Worm (Caenorhabditis elegans) whole organism, L4/young adult: ENCODE measurements around the gene AC3.5.
"Not testable (repeated sequence)": the region's sequence is repeated elsewhere in the genome, so short reads cannot be mapped to it uniquely, and the experiment has no call there.

ENCODE experiments used
- W03F9.2 ChIP-seq: fragments of 150-350 bp; optimal IDR thresholded peaks from 2 replicates; lab custom pipeline; 2014; ENCODE audit warnings: missing biosample characterization, missing genetic modification characterization
- dao-5 ChIP-seq: sonication (generic microtip); optimal IDR thresholded peaks from 2 replicates; lab custom pipeline; 2016; ENCODE audit warnings: missing genotype, missing genetic modification characterization, moderate library complexity, missing compliant biosample characterization
- him-1 ChIP-seq: sonication (generic microtip); optimal IDR thresholded peaks from 2 replicates; lab custom pipeline; 2016; ENCODE audit warnings: missing genotype, missing genetic modification reagents, missing genetic modification characterization, missing compliant biosample characterization

AC3.5 gene

DNA sequence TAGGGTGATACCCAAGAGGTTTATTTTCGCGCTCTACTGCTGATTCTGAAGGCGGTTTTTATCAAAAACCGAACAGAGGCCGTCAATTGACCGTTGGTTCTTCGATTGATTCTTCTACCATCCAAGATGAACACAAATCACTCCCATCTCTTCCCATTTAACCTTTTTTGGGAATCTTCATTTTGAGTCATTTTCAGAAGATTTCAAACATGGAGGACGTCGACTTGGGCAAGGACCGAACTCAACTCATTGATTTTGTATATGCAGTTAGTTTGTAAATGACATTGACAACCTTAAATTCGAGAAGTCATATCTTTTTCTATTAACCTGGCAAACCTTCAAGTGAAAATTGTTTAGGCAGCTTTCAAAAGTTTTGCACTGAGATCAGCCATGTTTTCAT lies at the start of gene AC3.5:
TSS of gene AC3.5 (plus strand) at position 210 of the 400 bp plus-strand sequence.
- no peak for TF ChIP-seq W03F9.2 (tag; lab: Kevin White, UChicago)
- TF ChIP-seq dao-5 (tag; lab: Kevin White, UChicago): no peak
- no peak for TF ChIP-seq him-1 (tag; lab: Kevin White, UChicago)

DNA sequence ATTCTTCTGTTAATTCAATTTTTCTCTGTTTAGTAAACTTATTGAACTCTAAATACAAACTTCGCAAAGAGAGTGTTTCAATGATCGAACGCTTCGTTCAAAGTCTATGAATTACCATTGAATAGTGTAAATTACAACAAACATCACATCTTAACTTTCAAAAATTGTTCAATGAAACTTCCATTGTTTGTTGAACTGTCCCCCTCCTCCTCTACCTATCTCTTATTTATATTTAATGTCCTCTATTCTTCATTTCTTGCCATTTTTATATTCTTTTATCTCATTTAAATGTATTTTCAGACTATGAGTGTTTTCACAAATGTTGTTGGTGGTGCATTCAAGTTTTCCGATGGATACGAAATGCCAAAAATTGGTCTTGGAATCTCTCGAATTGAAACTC lies 49.1 kb upstream of the AC3.5 start, which contains the start of gene K07C5.2:
TSS of gene K07C5.2 (plus strand) at position 301 of the 400 bp plus-strand sequence.
- TF ChIP-seq him-1 (tag; lab: Kevin White, UChicago): no peak
- no peak for TF ChIP-seq dao-5 (tag; lab: Kevin White, UChicago)
- TF ChIP-seq W03F9.2 (tag; lab: Kevin White, UChicago): no peak

DNA sequence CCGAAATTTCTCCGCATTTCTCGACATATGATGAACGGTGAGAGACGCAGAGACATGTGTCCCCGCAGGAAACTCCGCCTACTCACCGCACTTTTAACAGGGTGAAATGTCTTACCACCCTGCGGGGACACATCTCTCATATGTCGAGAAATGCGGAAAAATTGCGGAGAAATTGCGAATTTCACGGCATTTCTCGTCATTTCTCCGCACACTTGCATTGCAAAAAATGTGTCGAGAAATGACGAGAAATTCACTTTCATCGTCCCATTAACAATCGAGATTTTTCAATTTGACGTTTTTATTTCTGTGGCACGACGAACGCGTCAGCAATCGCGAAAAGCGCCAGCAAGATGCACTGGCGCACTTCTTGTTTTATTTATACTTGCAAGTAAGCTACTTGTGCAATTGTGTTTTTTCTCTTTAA lies 46.4 kb upstream of the AC3.5 start, which contains the start of gene K07C5.13:
TSS of gene K07C5.13 (plus strand) at position 151 of the 424 bp plus-strand sequence.
- TF ChIP-seq W03F9.2, dao-5, him-1 (tag; lab: Kevin White, UChicago): not testable (repeated sequence)

DNA sequence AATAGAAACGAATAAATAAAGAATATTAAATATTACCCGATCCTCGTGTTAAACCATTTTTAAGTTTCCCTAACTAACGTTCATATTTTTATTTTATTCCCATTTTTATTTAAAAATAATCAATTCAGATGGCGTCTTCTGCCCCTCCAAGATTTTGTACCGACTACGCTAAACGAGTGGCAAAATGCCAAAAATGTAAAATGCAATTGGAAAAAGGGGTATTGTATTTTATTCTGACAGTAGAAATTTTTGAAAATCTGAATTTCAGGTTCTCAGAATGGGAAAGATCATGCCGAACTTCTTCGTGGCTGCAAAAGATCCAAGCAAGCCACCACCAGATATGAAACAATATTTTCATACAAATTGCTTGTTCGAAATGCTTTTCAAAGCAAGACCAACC lies 45.4 kb upstream of the AC3.5 start, which contains the start of gene K07C5.3:
TSS of gene K07C5.3 (plus strand) at position 129 of the 400 bp plus-strand sequence.
- TF ChIP-seq him-1 (tag; lab: Kevin White, UChicago) (no peak), dao-5 (tag; lab: Kevin White, UChicago) (no peak), W03F9.2 (tag; lab: Kevin White, UChicago) (no peak)

DNA sequence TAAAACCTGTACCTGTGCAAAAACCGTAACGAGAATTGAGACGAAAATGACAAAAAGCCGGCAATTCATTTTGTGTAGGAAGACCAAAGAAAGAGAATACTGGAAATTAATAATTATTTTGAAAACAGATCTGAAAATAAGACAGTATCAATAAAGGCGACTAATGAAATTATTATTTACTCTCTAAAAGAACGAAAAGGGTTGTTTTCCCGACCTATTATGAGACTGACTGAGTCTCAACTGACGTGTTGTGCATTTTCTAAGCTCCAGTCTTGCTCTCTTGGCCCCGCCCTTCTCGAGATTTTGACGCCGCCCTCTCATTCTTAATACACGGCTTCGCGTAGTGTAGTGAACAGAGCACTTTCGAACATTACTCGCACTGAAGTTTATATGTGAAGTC lies 38.3 kb upstream of the AC3.5 start, which contains the start of gene K07C5.9:
TSS of gene K07C5.9 (minus strand) at position 101 of the 400 bp plus-strand sequence.
- no peak for TF ChIP-seq him-1 (tag; lab: Kevin White, UChicago)
- TF ChIP-seq dao-5 (tag; lab: Kevin White, UChicago): no peak
- TF ChIP-seq W03F9.2 (tag; lab: Kevin White, UChicago): no peak

DNA sequence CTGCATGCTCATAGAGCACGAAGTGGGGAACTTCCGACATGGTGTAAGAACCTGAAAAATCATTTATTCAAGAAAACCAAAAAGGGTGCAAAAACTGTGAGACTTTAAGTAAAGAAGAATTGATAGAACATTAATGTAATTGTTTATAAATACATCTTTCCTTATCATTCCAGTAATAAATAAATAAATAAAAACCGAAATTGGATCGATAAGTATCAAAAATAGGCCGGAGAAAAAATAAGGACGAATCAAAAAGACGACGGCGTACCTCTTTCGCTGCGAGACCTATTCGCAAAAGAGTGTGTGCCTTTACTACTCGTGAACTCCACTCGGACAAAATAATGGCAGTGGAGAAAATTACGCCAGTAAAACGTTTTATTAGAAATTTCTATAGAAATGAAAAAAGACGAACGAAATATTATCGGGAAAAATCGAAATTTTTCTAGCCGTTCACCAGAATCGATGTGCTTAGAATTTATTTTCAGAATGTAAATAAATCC lies 35.3 kb upstream of the AC3.5 start, which contains the start of gene nol-56:
TSS of gene nol-56 (minus strand) at position 51 of the 500 bp plus-strand sequence.
- TF ChIP-seq W03F9.2 (tag; lab: Kevin White, UChicago): peak; percentile 93
- TF ChIP-seq dao-5 (tag; lab: Kevin White, UChicago): no peak
- TF ChIP-seq him-1 (tag; lab: Kevin White, UChicago): peak; percentile 28

DNA sequence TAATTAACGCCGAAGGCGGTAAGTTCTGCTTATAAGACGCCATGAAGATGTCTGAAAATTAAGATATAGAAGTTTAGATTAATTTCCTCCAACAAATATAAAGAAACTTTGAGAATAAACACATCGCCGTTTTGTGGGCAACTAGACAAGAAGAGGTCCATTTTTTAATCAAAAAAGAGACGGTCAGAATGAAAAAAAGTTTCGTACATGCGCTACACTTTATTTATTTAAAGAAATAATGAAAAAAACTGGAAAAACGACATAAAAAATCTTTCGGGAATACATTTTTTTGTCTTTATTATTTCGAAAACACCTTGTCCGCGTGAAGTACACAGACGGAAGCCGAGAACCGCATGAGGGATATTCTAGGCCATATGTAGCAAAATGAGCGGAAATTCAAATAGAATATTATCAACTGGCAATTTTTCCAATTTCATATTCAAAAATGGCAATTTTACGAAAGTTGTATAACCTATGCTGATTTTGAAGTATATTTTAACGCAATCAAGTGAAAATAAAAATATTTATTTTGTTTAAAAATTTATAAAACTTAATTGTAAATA lies 32.5 kb upstream of the AC3.5 start, which contains the start of gene sluh-7:
TSS of gene sluh-7 (minus strand) at position 51 of the 563 bp plus-strand sequence.
- peak; percentile 86 for TF ChIP-seq W03F9.2 (tag; lab: Kevin White, UChicago)
- peak; percentile 32 for TF ChIP-seq him-1 (tag; lab: Kevin White, UChicago)
- TF ChIP-seq dao-5 (tag; lab: Kevin White, UChicago): no peak

DNA sequence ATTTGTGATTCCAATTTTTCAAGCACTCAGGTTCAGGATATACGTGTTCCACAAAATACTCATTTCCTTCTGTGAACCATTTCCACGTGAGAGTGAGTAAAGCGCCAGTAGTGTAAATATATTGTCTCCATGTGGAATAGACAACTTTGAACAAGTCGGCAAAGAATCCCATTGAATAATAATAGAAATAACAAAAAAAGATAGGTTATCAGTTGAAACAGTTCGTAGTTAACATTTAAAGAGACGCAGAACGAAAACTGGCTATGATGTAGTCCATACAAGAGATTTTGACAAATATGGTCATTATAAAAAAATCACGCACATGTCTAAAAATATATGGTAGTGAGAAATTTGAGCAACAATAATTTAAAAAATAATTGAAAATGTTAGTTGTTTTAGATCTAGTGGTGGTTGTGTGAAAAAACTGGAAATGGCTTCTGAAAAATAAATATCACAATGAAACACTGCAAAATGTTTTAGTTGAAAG lies 30.8 kb upstream of the AC3.5 start, which contains the start of gene ceeh-2:
TSS of gene ceeh-2 (minus strand) at position 437 of the 487 bp plus-strand sequence.
- TF ChIP-seq W03F9.2 (tag; lab: Kevin White, UChicago) (no peak), him-1 (tag; lab: Kevin White, UChicago) (no peak), dao-5 (tag; lab: Kevin White, UChicago) (no peak)

DNA sequence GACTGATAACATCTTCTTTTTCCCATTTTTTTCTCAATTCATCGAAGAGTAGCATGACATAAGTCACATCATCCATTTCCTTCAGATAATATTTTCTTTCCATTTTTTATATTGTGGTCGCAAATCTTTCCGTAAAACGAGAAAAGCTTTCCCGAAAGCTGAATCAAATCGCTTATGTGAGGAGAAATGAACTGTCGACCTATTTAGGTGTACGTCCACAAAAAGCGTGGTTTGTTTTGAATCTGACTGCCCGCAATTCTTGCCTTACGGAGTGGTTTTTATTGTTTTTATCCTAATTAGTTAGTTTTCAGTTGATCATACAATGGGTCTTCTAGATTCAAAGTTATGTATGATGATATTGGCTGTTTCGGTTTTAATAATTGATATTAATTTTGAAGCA lies 30.1 kb upstream of the AC3.5 start, which contains the start of gene ttll-15:
TSS of gene ttll-15 (plus strand) at position 301 of the 400 bp plus-strand sequence.
- no peak for TF ChIP-seq W03F9.2 (tag; lab: Kevin White, UChicago)
- TF ChIP-seq him-1 (tag; lab: Kevin White, UChicago): no peak
- no peak for TF ChIP-seq dao-5 (tag; lab: Kevin White, UChicago)

DNA sequence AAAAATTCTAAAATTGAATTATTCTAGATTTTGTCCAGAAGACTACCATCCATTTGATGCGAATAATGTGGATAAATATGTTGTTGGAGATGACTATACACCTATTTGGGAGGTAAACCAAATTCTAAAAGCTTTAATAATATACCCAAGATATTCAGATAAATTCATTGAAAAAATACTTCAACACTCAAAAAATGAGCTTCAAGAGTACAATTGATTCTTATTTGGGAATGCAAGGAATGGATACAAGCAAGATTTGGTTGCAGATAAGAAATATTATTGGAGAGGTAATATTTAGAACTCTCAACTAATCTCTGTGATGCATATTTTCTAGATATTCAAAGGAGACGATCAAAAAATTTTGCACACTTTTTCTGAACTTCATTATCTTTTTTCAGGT lies 28.1 kb upstream of the AC3.5 start:
- TF ChIP-seq dao-5 (tag; lab: Kevin White, UChicago): no peak
- TF ChIP-seq him-1 (tag; lab: Kevin White, UChicago): no peak
- no peak for TF ChIP-seq W03F9.2 (tag; lab: Kevin White, UChicago)

DNA sequence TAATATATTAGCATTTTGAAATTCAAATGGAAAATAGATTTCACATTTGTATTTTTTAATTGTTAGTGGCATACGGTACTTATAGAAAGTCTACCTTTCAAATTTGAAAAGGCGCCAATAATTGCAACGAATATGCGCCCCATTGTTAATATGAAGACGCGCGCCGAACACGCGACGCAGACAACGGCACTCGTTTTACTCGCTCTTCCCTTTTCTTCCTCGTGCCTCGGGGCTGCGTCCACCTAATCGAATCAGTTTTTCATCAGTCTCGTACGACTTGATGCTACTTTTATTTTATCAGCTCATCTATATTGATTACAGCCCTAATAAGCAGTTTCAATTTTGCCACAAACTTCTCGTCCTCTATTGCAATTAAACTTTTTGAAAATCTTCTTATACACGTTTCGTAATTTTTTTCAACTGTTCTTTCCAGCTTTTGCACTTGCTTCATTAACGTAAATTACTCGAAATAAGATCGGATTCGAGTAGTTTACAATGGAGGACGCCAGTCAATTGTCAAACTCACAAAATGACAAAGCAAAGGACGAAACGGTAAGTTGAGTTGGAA lies 26.4 kb upstream of the AC3.5 start, which contains the start of gene cash-1:
TSS of gene cash-1 (plus strand) at position 432 of the 568 bp plus-strand sequence.
- TF ChIP-seq dao-5 (tag; lab: Kevin White, UChicago) (no peak), W03F9.2 (tag; lab: Kevin White, UChicago) (peak; percentile 73)

DNA sequence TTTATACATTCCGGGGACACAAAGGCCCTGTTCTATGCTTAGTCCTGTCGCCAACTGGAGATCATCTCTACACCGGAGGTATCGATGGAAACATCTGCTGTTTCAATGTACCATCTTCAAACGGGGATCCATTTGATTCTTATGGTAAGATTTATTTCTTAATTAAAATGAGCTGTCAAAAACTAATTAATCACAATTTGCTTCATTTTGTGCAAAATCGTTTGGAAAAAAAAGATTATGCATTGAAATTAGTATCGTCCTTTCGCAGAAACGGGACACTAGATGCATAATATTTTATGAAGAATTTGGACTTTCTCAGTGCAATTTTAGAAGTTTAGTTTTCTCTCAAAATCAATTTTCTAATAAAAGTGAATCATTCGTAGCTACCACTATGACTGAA lies 24.5 kb upstream of the AC3.5 start:
- TF ChIP-seq W03F9.2 (tag; lab: Kevin White, UChicago) (no peak), him-1 (tag; lab: Kevin White, UChicago) (no peak)

DNA sequence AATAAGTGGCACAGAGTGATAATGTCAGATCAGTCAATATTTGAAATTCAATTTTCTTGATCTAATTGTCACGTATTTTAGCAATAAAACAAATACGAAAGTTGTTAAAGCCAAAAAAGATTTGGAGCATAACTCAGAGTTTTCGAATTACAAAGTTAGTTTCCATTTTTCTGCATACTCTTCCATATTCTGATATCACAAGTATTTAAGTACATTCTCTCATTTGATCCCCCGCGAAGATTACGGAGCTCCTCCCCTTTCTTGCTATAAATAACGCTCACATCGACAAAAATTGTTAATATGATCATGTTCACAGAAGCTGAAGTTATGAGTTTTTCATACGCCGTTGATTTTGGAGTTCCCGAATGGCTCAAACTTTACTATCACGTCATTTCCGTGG lies 20.1 kb upstream of the AC3.5 start, which contains the start of gene sri-20:
TSS of gene sri-20 (plus strand) at position 301 of the 400 bp plus-strand sequence.
- no peak for TF ChIP-seq W03F9.2 (tag; lab: Kevin White, UChicago)
